Fruit fly (Drosophila melanogaster): ENCODE results near the gene CG15601.

The CG15601 gene

dm6 chrX:15746682-15747196 is 36.3 kb downstream of the CG15601 start:
- TF ChIP-seq MESR4 (GFP tag; optimal IDR thresholded peaks at IDR 0.05): peak; percentile 80
- no peak for TF ChIP-seq Trl (optimal IDR thresholded peaks at IDR 0.05)
- no peak for TF ChIP-seq Trl (GFP tag; optimal IDR thresholded peaks at IDR 0.05)
- peak; percentile 66 for TF ChIP-seq Sin3A (optimal IDR thresholded peaks at IDR 0.05)
- no peak for TF ChIP-seq CG7357 (GFP tag; IDR thresholded peaks at IDR 0.05)
- TF ChIP-seq gce (GFP tag; IDR thresholded peaks at IDR 0.05): no peak
- TF ChIP-seq CG4617 (GFP tag; optimal IDR thresholded peaks at IDR 0.05; ENCODE audit: borderline replicate concordance): peak; percentile 55
- TF ChIP-seq B-H2 (GFP tag; optimal IDR thresholded peaks at IDR 0.05): no peak
- TF ChIP-seq Hand (GFP tag; optimal IDR thresholded peaks at IDR 0.05): no peak
- TF ChIP-seq unc-4 (GFP tag; IDR thresholded peaks at IDR 0.05; ENCODE audit: partially characterized antibody): 0 out of 2 replicates have a peak, but pooled peaks have one; percentile 9
- peak; percentile 50; the same call in 1 of the 3 replicates for TF ChIP-seq CG34422 (GFP tag; IDR thresholded peaks at IDR 0.05)
- peak; percentile 96 for TF ChIP-seq bigmax (GFP tag; optimal IDR thresholded peaks at IDR 0.05)
- TF ChIP-seq CG9797 (GFP tag; optimal IDR thresholded peaks at IDR 0.05): peak; percentile 8
- peak; percentile 49 for TF ChIP-seq YL-1 (GFP tag; optimal IDR thresholded peaks at IDR 0.05)
- no peak for TF ChIP-seq danr (GFP tag; IDR thresholded peaks at IDR 0.05)
- peak; percentile 69 for TF ChIP-seq Elba2 (GFP tag; optimal IDR thresholded peaks at IDR 0.05)
- peak; percentile 76 for TF ChIP-seq kay (GFP tag; optimal IDR thresholded peaks at IDR 0.05)
- no peak for TF ChIP-seq CG34376 (GFP tag; optimal IDR thresholded peaks at IDR 0.05)
- 0 out of 3 replicates have a peak, but pooled peaks have one; percentile 23 for TF ChIP-seq mld (GFP tag; IDR thresholded peaks at IDR 0.05; ENCODE audit: partially characterized antibody)
- no peak for TF ChIP-seq CG12071 (GFP tag; optimal IDR thresholded peaks at IDR 0.05)
- TF ChIP-seq Opbp (GFP tag; IDR thresholded peaks at IDR 0.05; ENCODE audit: partially characterized antibody): peak; percentile 19; the same call in 1 of the 3 replicates
- TF ChIP-seq CG13624 (GFP tag; optimal IDR thresholded peaks at IDR 0.05): peak; percentile 0
- no peak for TF ChIP-seq CG17612 (GFP tag; IDR thresholded peaks at IDR 0.05)
- peak; percentile 42 for TF ChIP-seq dm (GFP tag; optimal IDR thresholded peaks at IDR 0.05)
- TF ChIP-seq CG15269 (tag; optimal IDR thresholded peaks at IDR 0.05): no peak

- TF ChIP-seq gt (GFP tag; IDR thresholded peaks at IDR 0.05): no peak
- no peak for TF ChIP-seq nmo (GFP tag; optimal IDR thresholded peaks at IDR 0.05)
- peak; percentile 7 for TF ChIP-seq CG34376 (GFP tag; optimal IDR thresholded peaks at IDR 0.05)
- no peak for TF ChIP-seq Elba2 (GFP tag; optimal IDR thresholded peaks at IDR 0.05)
- TF ChIP-seq CG4617 (GFP tag; optimal IDR thresholded peaks at IDR 0.05; ENCODE audit: borderline replicate concordance): peak; percentile 18
- TF ChIP-seq B-H2 (GFP tag; optimal IDR thresholded peaks at IDR 0.05): peak; percentile 10
- TF ChIP-seq grau (tag; optimal IDR thresholded peaks at IDR 0.05): no peak
- no peak for TF ChIP-seq CG17568 (GFP tag; optimal IDR thresholded peaks at IDR 0.05)
- no peak for TF ChIP-seq fd64A (GFP tag; optimal IDR thresholded peaks at IDR 0.05)
- peak; percentile 13; the same call in 1 of the 3 replicates for TF ChIP-seq HLH4C (GFP tag; IDR thresholded peaks at IDR 0.05; ENCODE audit: partially characterized antibody)
- no peak for TF ChIP-seq psq (GFP tag; optimal IDR thresholded peaks at IDR 0.05)
- TF ChIP-seq jumu (GFP tag; optimal IDR thresholded peaks at IDR 0.05): no peak
- TF ChIP-seq Ets97D (GFP tag; optimal IDR thresholded peaks at IDR 0.05): peak; percentile 77
- TF ChIP-seq CG8924 (tag; optimal IDR thresholded peaks at IDR 0.05): peak; percentile 5
- no peak for TF ChIP-seq CG8089 (GFP tag; optimal IDR thresholded peaks at IDR 0.05)
- TF ChIP-seq ac (GFP tag; optimal IDR thresholded peaks at IDR 0.05): no peak
- TF ChIP-seq CG7271 (tag; optimal IDR thresholded peaks at IDR 0.05): no peak
- TF ChIP-seq crp (GFP tag; optimal IDR thresholded peaks at IDR 0.05): peak in 1 of 2 experiments; percentile 52
- TF ChIP-seq CG13894 (tag; optimal IDR thresholded peaks at IDR 0.05): no peak
- TF ChIP-seq CG2202 (tag; optimal IDR thresholded peaks at IDR 0.05): no peak
- TF ChIP-seq Nf-YA (GFP tag; IDR thresholded peaks at IDR 0.05): no peak
- TF ChIP-seq row (GFP tag; IDR thresholded peaks at IDR 0.05): no peak; the same call in 1 of the 3 replicates
- no peak for TF ChIP-seq CG3847 (GFP tag; IDR thresholded peaks at IDR 0.05)
- no peak for TF ChIP-seq Atf-2 (GFP tag; optimal IDR thresholded peaks at IDR 0.05)
- TF ChIP-seq CG16813 (GFP tag; IDR thresholded peaks at IDR 0.05; ENCODE audit: partially characterized antibody): no peak
- no peak for TF ChIP-seq CG18262 (tag; optimal IDR thresholded peaks at IDR 0.05)
- no peak for TF ChIP-seq NK7.1 (GFP tag; optimal IDR thresholded peaks at IDR 0.05)
- no peak for TF ChIP-seq CG8290 (GFP tag; optimal IDR thresholded peaks at IDR 0.05)
- TF ChIP-seq CG8290 (tag; optimal IDR thresholded peaks at IDR 0.05): no peak
- TF ChIP-seq CG17802 (tag; optimal IDR thresholded peaks at IDR 0.05): no peak
Observed at dm6 chrX:15748945-15749344, 38.5 kb downstream of the CG15601 start, which contains the start of gene Mvd. Mvd (plus strand) TSS chrX:15749166.

All from whole organism, embryonic.